Fruit fly (Drosophila melanogaster) whole organism, pupa: ENCODE measurements around the gene bves.

ENCODE experiments used
- CG14655 ChIP-seq: fragments of 200-800 bp; sonication (Bioruptor generic); optimal IDR thresholded peaks from 3 replicates; lab custom pipeline; 2017; ENCODE audit warnings: mild to moderate bottlenecking, missing biosample characterization, missing genetic modification reagents, missing genetic modification characterization
- CG32121 ChIP-seq: fragments of 200-800 bp; sonication (Bioruptor generic); IDR thresholded peaks from 2 replicates; pipeline ENCODE4 v1.3.6; 2022; ENCODE audit warnings: missing biosample characterization, missing genetic modification characterization
- CG4496 ChIP-seq: fragments of 200-800 bp; sonication (Bioruptor generic); IDR thresholded peaks from 3 replicates; pipeline ENCODE4 v1.3.6; 2022; ENCODE audit warnings: missing biosample characterization, missing genetic modification characterization
- EcR ChIP-seq: fragments of 200-800 bp; sonication (Bioruptor generic); optimal IDR thresholded peaks from 3 replicates; lab custom pipeline; 2019; ENCODE audit warnings: missing biosample characterization, missing genetic modification characterization, mild to moderate bottlenecking, moderate library complexity, missing genetic modification reagents
- Pif1A ChIP-seq: fragments of 200-800 bp; sonication (Bioruptor generic); optimal IDR thresholded peaks from 3 replicates; lab custom pipeline; 2016; ENCODE audit warnings: missing biosample characterization, missing genetic modification characterization
- Pif1B ChIP-seq: fragments of 200-800 bp; sonication (Bioruptor generic); optimal IDR thresholded peaks from 3 replicates; lab custom pipeline; 2016; ENCODE audit warnings: missing biosample characterization, missing genetic modification characterization
- Snoo ChIP-seq: fragments of 200-800 bp; sonication (Bioruptor generic); optimal IDR thresholded peaks from 3 replicates; lab custom pipeline; 2017; ENCODE audit warnings: missing biosample characterization, mild to moderate bottlenecking, missing genetic modification characterization, inconsistent platforms

dm6 chrX:21044831-21045447 is 8.8 kb upstream of the bves start, which contains the start of gene Cbs:
- TF ChIP-seq Pif1B (GFP tag; lab: Kevin White, UChicago) (no peak), CG4496 (GFP tag; lab: Robert Waterston, UW) (peak; percentile 60), Pif1A (GFP tag; lab: Kevin White, UChicago) (no peak), CG32121 (GFP tag; lab: Robert Waterston, UW) (peak; percentile 40), CG14655 (GFP tag; lab: Kevin White, UChicago) (peak; percentile 73), EcR (no peak), Snoo (tag; lab: Kevin White, UChicago) (peak; percentile 17)
